Worm (Caenorhabditis elegans) whole organism, late embryonic: ENCODE data around the gene fem-3.

Source experiments
- C08G9.2 ChIP-seq: sonication (generic microtip); optimal IDR thresholded peaks from 2 replicates; lab custom pipeline; 2016; ENCODE audit warnings: mild to moderate bottlenecking, missing genetic modification characterization, moderate library complexity, missing compliant biosample characterization
- K02D7.2 ChIP-seq: sonication (generic microtip); optimal IDR thresholded peaks from 2 replicates; lab custom pipeline; 2017; ENCODE audit warnings: mild to moderate bottlenecking, missing genetic modification characterization, missing compliant biosample characterization
- ceh-18 ChIP-seq: sonication (generic microtip); optimal IDR thresholded peaks from 2 replicates; lab custom pipeline; 2016; ENCODE audit warnings: missing genetic modification characterization, missing compliant biosample characterization
- ceh-34 ChIP-seq: sonication (generic microtip); optimal IDR thresholded peaks from 2 replicates; lab custom pipeline; 2016; ENCODE audit warnings: mild to moderate bottlenecking, missing genetic modification characterization, missing compliant biosample characterization
- dmd-4 ChIP-seq: sonication (generic microtip); optimal IDR thresholded peaks from 2 replicates; lab custom pipeline; 2016; ENCODE audit warnings: borderline replicate concordance, missing genetic modification characterization, missing compliant biosample characterization
- dve-1 ChIP-seq: sonication (generic microtip); optimal IDR thresholded peaks from 2 replicates; lab custom pipeline; 2017; ENCODE audit warnings: antibody characterized with exemption, mild to moderate bottlenecking, missing genetic modification characterization, missing compliant biosample characterization
- madf-2 ChIP-seq: sonication (generic microtip); optimal IDR thresholded peaks from 2 replicates; lab custom pipeline; 2017; ENCODE audit warnings: missing genetic modification characterization, missing compliant biosample characterization
- nfya-1 ChIP-seq: sonication (generic microtip); optimal IDR thresholded peaks from 2 replicates; lab custom pipeline; 2017; ENCODE audit warnings: missing genetic modification characterization, mild to moderate bottlenecking, missing compliant biosample characterization, antibody characterized with exemption, moderate library complexity
- nhr-11 ChIP-seq: fragments of 150-350 bp; optimal IDR thresholded peaks from 2 replicates; lab custom pipeline; 2014; ENCODE audit warnings: missing biosample characterization, missing genetic modification characterization
- sox-2 ChIP-seq: fragments of 200-800 bp; sonication (Bioruptor generic); IDR thresholded peaks from 2 replicates; pipeline ENCODE4 v1.3.6; 2022; ENCODE audit warnings: missing genetic modification reagents, missing genetic modification characterization, missing compliant biosample characterization
- tbx-2 ChIP-seq: sonication (generic microtip); optimal IDR thresholded peaks from 2 replicates; lab custom pipeline; 2016; ENCODE audit warnings: missing genetic modification characterization, missing compliant biosample characterization

DNA sequence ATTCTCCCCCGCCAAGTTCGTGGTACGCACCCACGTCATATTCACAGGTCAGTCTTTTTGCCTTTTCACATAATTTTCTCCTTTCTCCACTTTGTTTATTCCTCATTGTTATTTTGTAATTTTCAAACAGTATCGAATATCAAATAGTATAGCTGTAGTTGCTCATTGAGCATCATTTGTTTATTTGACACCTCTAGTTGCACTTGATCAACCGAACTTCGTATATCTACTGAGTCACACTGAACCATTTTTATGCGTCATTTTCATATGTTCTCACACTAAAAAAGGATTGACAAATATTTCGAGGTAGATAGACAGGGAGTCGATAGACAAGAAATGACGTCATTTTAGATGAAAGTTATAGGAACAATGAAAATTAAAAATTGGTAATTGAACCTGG, 15.5 kb downstream of the fem-3 start:
- TF ChIP-seq dmd-4 (tag; lab: Kevin White, UChicago) (no peak), tbx-2 (no peak), ceh-34 (tag; lab: Kevin White, UChicago) (no peak), madf-2 (no peak), nhr-11 (tag; lab: Kevin White, UChicago) (no peak), dve-1 (tag; lab: Kevin White, UChicago) (no peak), K02D7.2 (no peak), nfya-1 (no peak), C08G9.2 (tag; lab: Kevin White, UChicago) (no peak), ceh-18 (tag; lab: Kevin White, UChicago) (no peak), sox-2 (no peak)
